Fruit fly (Drosophila melanogaster): ENCODE measurements around the gene Ir76b.

Ir76b gene

DNA sequence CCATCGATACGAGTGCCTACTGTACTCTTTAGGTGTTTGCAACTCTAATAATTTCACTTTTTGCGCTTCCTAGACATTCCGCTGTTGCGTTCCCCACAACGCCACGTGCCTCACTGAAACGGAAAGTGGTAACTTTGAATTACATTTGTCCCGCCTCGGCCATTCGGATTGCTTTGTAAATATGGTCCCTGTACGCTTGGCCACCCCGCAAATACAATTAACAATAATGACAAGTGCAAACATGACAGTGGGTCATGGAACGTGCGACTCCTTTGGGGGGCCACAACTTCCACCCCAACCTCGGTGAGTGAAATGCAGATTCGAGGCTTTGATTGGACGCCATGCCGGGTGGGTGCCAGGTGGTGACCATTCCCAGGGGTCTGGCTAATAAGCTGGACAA is at the start of gene Ir76b:
TSS of gene Ir76b (minus strand) at position 101 of the 400 bp plus-strand sequence.
- TF ChIP-seq noc (tag; optimal IDR thresholded peaks at IDR 0.05), result no peak

DNA sequence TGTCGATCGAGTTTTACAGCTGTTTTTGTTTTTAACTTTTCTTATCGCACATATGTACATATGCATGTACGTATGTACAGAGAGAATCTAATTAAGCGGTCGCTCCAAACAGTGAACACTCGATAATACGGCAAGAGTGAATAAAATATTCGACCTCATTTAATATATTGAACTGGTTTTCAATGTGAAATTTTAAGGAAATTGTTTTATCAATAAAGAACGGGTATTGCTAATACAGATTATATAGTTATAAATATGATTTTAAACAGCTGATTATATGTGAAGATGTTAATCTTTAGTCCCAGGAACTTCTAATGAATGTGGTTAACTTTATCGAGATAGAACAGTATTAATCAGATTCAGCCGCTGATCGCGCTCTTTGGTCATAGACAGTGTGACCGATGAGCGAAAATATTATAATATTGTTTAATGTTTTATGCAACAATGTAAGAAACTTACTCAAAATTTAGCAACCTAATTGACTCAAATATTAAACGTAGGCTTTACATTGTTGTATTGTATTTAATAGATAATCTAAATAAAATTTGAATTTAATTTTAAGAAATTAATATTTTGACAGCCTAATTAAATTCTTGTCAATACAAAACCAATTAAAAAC is 29.4 kb upstream of the Ir76b start, which contains the start of gene CG7328:
TSS of gene CG7328 (minus strand) at position 19 of the 619 bp plus-strand sequence.
- TF ChIP-seq noc (tag; optimal IDR thresholded peaks at IDR 0.05), result peak; percentile 90

DNA sequence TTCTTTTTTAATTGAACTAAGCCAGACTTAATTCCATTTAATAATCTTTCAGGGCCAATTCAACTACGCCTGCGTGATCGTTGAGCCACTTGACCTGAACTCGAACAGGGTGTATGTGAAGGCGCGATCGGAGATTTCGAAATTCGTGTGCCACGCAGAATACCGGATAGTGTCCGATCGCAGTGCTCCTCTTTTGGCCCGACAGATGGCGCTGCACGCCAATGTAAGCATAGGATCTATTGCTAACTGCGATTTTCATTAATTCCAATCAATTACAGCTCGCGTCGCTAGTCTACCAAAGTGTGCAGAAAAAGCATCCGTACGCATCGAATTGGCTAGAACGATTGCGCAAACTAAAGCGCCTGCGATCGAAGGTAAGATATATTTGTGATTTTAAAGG is 27.0 kb upstream of the Ir76b start:
- no peak for TF ChIP-seq noc (tag; optimal IDR thresholded peaks at IDR 0.05)

DNA sequence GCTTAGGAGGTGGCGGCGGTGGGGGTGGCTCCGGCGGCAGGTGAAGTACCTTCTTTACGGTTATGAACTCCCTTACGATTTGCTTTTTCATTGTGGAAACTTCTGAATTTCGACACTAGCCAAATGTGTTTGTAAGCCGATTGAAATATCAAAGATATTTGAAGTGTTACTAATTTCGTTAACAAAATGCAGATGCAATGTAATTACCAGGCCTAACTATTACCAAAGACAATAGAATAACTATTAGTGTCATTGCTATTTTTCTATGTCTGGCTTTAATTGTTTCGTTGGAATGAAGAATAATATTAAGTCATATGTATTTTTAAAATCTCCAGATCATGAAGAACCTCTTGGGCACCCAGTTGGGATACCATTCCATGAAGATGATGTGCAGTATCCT is 21.8 kb upstream of the Ir76b start, which contains the start of gene CG7335:
TSS of gene CG7335 (minus strand) at position 101 of the 400 bp plus-strand sequence.
- TF ChIP-seq noc (tag; optimal IDR thresholded peaks at IDR 0.05), result no peak

DNA sequence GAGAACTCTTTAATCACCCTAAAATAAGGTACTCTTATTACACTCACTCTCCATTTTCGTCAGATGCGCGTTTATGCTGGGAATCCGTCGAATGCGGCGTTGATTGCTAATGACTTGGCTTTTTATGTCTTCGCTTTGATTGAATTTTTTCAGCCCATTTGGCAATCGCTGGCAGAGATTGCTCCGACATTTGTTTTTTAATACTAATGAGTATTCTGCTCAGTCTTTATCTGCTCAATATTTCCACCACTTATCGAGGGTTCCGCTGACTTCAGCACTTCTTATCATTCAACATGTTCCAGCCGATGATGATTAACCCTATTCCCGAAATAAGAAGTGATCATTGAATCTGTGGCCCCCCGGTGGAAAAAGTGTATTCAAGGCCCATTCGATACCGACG is 20.3 kb upstream of the Ir76b start, which contains the start of gene obst-J:
TSS of gene obst-J (minus strand) at position 101 of the 400 bp plus-strand sequence.
- no peak for TF ChIP-seq noc (tag; optimal IDR thresholded peaks at IDR 0.05)

DNA sequence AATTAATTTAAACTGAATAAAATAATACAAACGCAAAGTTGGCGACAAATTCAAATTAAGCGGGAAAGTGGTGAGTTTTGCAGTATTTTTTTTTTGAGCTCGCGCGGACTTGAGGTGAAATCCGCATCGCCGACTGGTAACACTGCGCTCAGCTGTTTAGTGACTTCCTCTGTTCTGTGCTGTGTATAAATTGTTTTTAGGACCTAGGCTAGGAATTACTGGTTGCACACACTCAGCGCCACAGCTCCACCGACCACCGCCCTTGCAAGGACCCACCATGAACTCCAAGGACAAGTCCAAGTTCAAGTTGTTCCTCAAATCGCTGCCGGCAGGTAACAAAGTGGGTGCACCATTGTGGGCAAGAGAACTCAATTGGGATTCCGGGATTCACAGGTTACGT is 17.7 kb upstream of the Ir76b start, which contains the start of gene gig:
TSS of gene gig (plus strand) at position 150 of the 400 bp plus-strand sequence.
- TF ChIP-seq noc (tag; optimal IDR thresholded peaks at IDR 0.05), result no peak

DNA sequence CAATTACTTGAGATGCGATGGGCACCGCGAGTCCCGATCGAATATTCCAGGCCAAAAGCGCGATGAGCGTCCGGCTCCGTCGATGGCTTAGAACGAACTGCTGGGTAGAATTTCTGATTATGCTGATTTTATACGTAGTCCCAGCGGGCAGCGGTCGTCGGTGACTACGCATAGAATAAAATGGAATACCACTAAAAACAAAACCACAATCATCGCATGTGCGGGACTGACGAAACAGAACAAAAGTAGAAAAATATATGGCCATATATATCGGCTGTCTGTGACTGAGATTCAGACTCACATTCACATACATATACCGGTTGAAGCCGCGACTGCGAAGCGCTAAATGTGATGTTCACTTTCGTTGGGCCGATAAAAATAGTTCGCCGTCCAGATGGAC is 15.9 kb upstream of the Ir76b start, which contains the start of gene CG7365:
TSS of gene CG7365 (minus strand) at position 101 of the 400 bp plus-strand sequence.
- TF ChIP-seq noc (tag; optimal IDR thresholded peaks at IDR 0.05), result no peak

DNA sequence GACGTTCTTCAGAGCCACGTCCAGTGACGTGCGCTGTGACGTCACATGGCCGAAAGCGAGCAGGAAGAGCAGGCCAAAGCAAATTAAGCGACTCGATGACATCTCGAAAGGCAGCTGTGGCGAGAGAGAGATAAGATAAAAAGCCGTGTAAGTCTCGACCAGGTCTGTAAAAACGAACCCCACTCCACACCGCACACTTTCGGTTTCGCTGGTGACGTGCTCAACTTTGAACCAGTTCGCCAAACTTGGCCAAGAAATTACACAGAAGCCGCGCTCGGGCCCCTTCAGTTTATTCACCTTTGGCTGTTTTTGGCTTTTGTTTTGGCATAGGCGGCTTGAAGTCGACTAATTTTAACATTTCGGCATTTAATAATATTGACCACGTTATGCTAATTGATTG is 14.8 kb upstream of the Ir76b start:
- TF ChIP-seq noc (tag; optimal IDR thresholded peaks at IDR 0.05), result no peak

DNA sequence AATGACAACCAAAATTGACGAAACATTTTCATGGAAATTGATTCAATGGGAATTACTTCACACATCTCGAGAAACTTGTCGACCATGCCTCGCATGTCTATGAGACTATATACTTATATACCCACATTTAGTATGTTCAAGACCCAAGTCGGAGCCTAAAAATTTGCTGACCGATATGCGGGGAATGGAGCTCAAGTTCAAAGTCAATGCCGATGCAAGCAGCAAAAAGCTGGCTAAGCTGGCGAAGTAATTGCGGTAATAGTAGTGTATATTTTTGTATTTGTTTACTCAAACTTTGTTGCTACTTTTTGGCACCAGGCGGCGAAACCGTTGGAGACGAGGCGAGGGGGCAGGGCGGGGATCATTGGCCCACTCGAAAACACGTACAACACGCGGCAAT is 11.7 kb upstream of the Ir76b start:
- no peak for TF ChIP-seq noc (tag; optimal IDR thresholded peaks at IDR 0.05)

DNA sequence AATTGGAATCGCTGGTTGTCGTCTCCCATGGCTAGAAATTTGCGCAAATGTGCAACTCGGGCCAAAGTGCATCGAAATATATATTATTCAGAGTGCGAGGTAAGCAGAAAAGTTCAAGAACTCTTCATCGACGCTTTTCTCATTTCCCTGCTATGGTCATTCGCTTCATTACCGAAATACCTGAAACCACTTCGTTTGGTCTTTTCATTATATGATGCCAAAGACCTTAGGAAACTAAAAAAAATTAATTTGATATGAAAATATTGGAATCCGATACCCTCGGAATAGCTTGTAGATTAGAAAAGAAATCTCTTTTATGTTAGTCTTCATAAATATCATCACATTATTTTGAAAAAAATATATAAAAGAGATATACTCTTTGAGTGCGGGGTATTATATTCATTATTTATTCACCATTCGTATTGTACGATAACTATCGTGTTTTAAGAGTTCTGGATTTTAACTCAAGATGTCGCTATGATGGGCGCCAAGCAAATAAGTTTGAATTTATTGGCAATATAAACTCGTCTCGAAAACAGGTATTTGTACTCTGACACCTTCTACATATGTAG is 1.5 kb upstream of the Ir76b start, which contains the start of gene CG14187:
TSS of gene CG14187 (minus strand) at position 51 of the 572 bp plus-strand sequence.
- no peak for TF ChIP-seq noc (tag; optimal IDR thresholded peaks at IDR 0.05)

DNA sequence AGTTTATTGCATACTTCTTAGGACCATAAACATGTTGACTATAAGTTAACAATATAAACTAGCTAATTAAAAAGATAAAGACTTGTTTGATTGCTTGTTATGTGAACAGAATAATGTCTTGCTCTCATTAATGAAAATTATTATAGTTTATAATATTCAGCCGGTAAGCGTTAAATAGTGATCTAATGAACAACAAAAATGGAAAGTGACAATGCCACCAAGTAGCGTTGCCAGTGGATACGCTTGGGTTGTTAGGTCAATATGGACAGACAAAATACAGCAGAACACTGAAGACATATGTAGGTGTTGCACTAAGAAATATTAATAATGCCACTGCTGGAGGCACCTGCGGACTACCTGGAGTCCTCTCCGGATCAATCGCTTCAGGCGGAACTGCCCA is 5.5 kb downstream of the Ir76b start, which contains the start of gene CG14185:
TSS of gene CG14185 (plus strand) at position 301 of the 400 bp plus-strand sequence.
- TF ChIP-seq noc (tag; optimal IDR thresholded peaks at IDR 0.05), result no peak

DNA sequence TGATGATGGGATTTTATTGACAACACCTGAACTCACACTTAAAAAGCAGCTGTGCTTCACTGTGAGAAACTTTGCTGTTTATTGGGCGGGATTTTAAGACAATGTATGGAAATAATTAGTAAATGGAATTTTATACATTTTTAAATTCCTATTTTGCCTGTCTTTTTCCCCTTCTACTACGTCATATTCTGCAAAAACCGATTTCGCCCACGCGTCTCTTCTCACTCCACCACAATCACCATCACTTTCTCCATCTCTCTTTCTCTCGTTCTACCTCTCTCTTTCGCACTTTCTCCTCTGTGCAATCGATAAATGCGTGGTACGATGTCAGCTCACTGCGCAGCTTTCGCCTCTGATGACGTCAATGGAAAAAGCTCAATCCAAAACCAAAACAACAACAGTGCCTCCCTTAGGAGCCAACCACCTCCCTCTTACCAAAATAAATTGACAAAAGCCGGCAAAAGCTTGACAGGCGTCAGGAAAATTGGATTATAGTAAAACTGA is 6.7 kb downstream of the Ir76b start:
- no peak for TF ChIP-seq noc (tag; optimal IDR thresholded peaks at IDR 0.05)

DNA sequence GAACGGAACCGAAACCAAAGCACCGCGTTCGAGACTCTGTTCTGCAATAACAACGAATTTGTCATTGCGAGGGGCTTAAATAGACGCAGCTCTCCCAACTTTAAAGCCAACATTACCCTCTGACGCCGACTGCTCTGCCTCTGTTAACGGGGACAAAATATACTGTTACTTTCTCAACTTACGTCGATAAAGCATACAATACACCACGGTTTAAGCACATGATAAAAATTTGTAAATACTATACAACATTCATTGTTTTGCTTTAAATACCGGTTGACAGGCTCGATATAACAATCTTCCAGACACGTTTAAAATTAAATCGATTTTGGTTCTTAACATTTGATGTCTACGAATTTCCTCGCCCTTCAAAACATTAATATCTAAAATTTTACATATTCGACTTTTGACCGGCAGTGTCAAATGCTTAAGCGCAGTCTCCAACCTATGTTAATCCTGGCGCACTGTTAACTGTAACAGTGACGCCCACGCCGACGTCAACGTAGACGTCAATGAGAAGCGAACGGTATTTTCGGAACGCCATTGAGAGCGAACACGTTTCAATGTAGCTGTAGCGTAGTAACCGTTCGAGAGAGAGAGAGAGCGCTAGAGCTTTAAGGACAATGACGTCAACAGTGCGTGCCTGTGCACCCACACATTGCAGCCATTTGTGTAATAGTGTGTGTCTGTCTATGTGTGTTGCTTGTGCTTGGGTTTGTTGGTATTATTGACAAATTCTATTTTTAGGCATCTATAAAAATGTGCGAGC is 7.4 kb downstream of the Ir76b start, which contains the start of gene CG14186:
TSS of gene CG14186 (minus strand) at position 51 of the 766 bp plus-strand sequence.
- TF ChIP-seq noc (tag; optimal IDR thresholded peaks at IDR 0.05), result no peak

DNA sequence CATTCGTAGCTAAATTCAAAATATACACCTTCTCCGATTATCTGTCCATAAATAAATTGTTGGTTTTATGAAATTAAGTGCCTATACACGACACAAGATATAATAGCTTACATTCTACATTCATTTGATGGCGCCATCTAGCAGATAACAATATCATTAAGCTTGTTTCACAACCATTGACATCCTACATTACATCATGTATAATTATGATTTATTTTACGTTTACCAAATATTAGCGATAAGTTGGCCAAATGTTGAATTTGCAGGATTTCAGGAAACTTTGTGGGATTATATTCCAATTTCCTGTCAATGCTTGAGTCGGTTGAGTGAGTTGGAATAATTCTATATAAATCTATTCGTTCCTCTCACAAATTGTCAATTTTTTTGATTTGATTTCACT is 14.0 kb downstream of the Ir76b start:
- TF ChIP-seq noc (tag; optimal IDR thresholded peaks at IDR 0.05), result no peak

DNA sequence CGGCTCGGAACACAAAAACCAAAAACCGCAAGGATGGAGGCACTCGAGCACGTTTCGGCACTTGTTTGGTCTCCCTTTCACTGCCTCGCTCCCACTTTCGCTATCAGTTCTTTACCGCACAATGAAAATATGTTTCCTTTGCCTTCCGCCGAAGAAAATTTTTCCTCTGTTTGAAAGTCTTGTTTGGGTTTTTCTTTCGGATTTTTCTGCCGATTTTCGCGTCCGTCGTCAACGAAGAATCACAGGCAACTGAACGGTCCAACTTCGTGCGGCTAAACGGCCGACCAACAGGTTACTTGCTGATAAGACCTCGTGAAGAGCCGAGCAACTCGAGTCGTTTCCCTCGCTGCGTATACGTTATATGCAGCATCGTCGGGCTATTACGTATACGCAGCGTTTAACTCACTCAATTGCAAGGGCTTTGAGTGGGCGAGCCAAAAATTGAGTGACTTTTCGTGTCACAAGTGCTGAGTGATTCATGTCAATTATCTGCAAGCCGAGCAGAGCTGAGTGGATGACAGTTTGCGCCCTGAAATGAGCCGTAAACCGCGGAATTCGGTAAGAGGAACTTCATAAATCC is 22.5 kb downstream of the Ir76b start, which contains the start of gene sNPF-R:
TSS of gene sNPF-R (minus strand) at position 253 of the 580 bp plus-strand sequence.
- no peak for TF ChIP-seq noc (tag; optimal IDR thresholded peaks at IDR 0.05)

DNA sequence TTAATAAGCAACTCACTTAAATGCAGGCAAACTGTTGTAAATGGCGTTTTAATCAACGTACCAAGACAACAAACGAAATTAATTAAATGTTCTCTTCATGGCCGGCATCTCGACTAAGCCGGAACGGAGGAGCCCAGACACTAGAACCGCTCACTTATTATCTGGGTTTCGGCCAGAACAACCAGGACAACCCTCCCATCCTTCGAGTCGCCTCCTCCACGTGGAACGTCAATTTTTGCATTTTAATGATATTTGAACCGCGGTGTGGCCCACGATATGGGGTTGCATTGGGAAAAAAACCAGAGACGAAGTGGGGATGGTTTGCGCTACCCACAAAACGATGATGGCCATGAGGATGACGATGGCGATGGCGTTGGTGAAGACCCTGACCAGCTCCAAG is 26.3 kb downstream of the Ir76b start:
- TF ChIP-seq noc (tag; optimal IDR thresholded peaks at IDR 0.05), result no peak
